Worm (Caenorhabditis elegans) whole organism, L4/young adult: ENCODE results near the gene dig-1.

Experiments used
- W03F9.2 ChIP-seq: fragments of 150-350 bp; optimal IDR thresholded peaks from 2 replicates; lab custom pipeline; 2014; ENCODE audit warnings: missing biosample characterization, missing genetic modification characterization
- dao-5 ChIP-seq: sonication (generic microtip); optimal IDR thresholded peaks from 2 replicates; lab custom pipeline; 2016; ENCODE audit warnings: missing genotype, missing genetic modification characterization, moderate library complexity, missing compliant biosample characterization
- him-1 ChIP-seq: sonication (generic microtip); optimal IDR thresholded peaks from 2 replicates; lab custom pipeline; 2016; ENCODE audit warnings: missing genotype, missing genetic modification reagents, missing genetic modification characterization, missing compliant biosample characterization

The dig-1 gene

ce11 chrIII:6736971-6737370, 9.1 kb upstream of the dig-1 start, which contains the start of gene K07E12.2:
Gene K07E12.2, plus strand, starts transcription at chrIII:6737271.
- TF ChIP-seq dao-5 (tag; lab: Kevin White, UChicago) (no peak), W03F9.2 (no peak), him-1 (tag; lab: Kevin White, UChicago) (no peak)

- no peak for TF ChIP-seq W03F9.2
- TF ChIP-seq him-1 (tag; lab: Kevin White, UChicago), result no peak
- no peak for TF ChIP-seq dao-5 (tag; lab: Kevin White, UChicago)
Observed at ce11 chrIII:6740072-6740471, 6.0 kb upstream of the dig-1 start.

- TF ChIP-seq W03F9.2, result no peak
- no peak for TF ChIP-seq him-1 (tag; lab: Kevin White, UChicago)
- no peak for TF ChIP-seq dao-5 (tag; lab: Kevin White, UChicago)
Observed at ce11 chrIII:6742597-6742996, 3.5 kb upstream of the dig-1 start.

- no peak for TF ChIP-seq W03F9.2
- TF ChIP-seq dao-5 (tag; lab: Kevin White, UChicago), result no peak
- no peak for TF ChIP-seq him-1 (tag; lab: Kevin White, UChicago)
Observed at ce11 chrIII:6746668-6747067, 560 bp downstream of the dig-1 start.

- TF ChIP-seq him-1 (tag; lab: Kevin White, UChicago) (no peak), dao-5 (tag; lab: Kevin White, UChicago) (no peak), W03F9.2 (no peak)
Observed at ce11 chrIII:6752612-6753011, 6.5 kb downstream of the dig-1 start.

- TF ChIP-seq dao-5 (tag; lab: Kevin White, UChicago) (no peak), him-1 (tag; lab: Kevin White, UChicago) (no peak), W03F9.2 (no peak)
Observed at ce11 chrIII:6756769-6757168, 10.7 kb downstream of the dig-1 start.

- no peak for TF ChIP-seq him-1 (tag; lab: Kevin White, UChicago)
- TF ChIP-seq W03F9.2, result no peak
- TF ChIP-seq dao-5 (tag; lab: Kevin White, UChicago), result no peak
Observed at ce11 chrIII:6795326-6795725, 49.2 kb downstream of the dig-1 start, which contains the start of gene R05H11.1. Gene R05H11.1, plus strand, starts transcription at chrIII:6795626.

- no peak for TF ChIP-seq dao-5 (tag; lab: Kevin White, UChicago)
- no peak for TF ChIP-seq W03F9.2
- no peak for TF ChIP-seq him-1 (tag; lab: Kevin White, UChicago)
Observed at ce11 chrIII:6797965-6798364, 51.9 kb downstream of the dig-1 start, which contains the start of gene R05H11.2. Gene R05H11.2, plus strand, starts transcription at chrIII:6798297.

- TF ChIP-seq dao-5 (tag; lab: Kevin White, UChicago), result no peak
- no peak for TF ChIP-seq W03F9.2
- no peak for TF ChIP-seq him-1 (tag; lab: Kevin White, UChicago)
Observed at ce11 chrIII:6798906-6799305, 52.8 kb downstream of the dig-1 start.

- TF ChIP-seq dao-5 (tag; lab: Kevin White, UChicago), result no peak
- no peak for TF ChIP-seq W03F9.2
- no peak for TF ChIP-seq him-1 (tag; lab: Kevin White, UChicago)
Observed at ce11 chrIII:6799664-6800063, 53.6 kb downstream of the dig-1 start.

- TF ChIP-seq dao-5 (tag; lab: Kevin White, UChicago) (no peak), W03F9.2 (no peak), him-1 (tag; lab: Kevin White, UChicago) (no peak)
Observed at ce11 chrIII:6802488-6802887, 56.4 kb downstream of the dig-1 start, which contains the start of gene lim-8. Gene lim-8, plus strand, starts transcription at chrIII:6802788.

- TF ChIP-seq W03F9.2 (no peak), him-1 (tag; lab: Kevin White, UChicago) (no peak), dao-5 (tag; lab: Kevin White, UChicago) (no peak)
Observed at ce11 chrIII:6803107-6803506, 57.0 kb downstream of the dig-1 start.

ce11 chrIII:6805397-6805796, 59.3 kb downstream of the dig-1 start:
- no peak for TF ChIP-seq dao-5 (tag; lab: Kevin White, UChicago)

- TF ChIP-seq W03F9.2, result no peak
- TF ChIP-seq him-1 (tag; lab: Kevin White, UChicago), result no peak
- TF ChIP-seq dao-5 (tag; lab: Kevin White, UChicago), result no peak
Observed at ce11 chrIII:6816930-6817329, 70.8 kb downstream of the dig-1 start, which contains the start of gene F28F5.4. Gene F28F5.4, minus strand, starts transcription at chrIII:6817033.

- TF ChIP-seq him-1 (tag; lab: Kevin White, UChicago), result no peak
- TF ChIP-seq dao-5 (tag; lab: Kevin White, UChicago), result no peak
- no peak for TF ChIP-seq W03F9.2
Observed at ce11 chrIII:6818037-6818436, 71.9 kb downstream of the dig-1 start.
